Fruit fly (Drosophila melanogaster): ENCODE measurements around the gene bnl.

- TF ChIP-seq psq (optimal IDR thresholded peaks at IDR 0.05): no peak
- TF ChIP-seq Sin3A (optimal IDR thresholded peaks at IDR 0.05): no peak
- no peak for TF ChIP-seq insv (optimal IDR thresholded peaks at IDR 0.05)
- TF ChIP-seq ttk (optimal IDR thresholded peaks at IDR 0.05): no peak
Measured at dm6 chr3R:19773125-19773524, 63.5 kb downstream of the bnl start, which contains the start of gene Acsx1L.
